Worm (Caenorhabditis elegans) whole organism, midembryonic: ENCODE measurements around the gene F14D2.11.

ENCODE experiments used
- T22C8.4 ChIP-seq: fragments of 200-800 bp; sonication (Bioruptor generic); IDR thresholded peaks from 2 replicates; pipeline ENCODE4 v1.3.6; 2022; ENCODE audit warnings: missing genetic modification characterization, missing compliant biosample characterization
- cog-1 ChIP-seq: sonication (generic microtip); optimal IDR thresholded peaks from 2 replicates; lab custom pipeline; 2016; ENCODE audit warnings: missing genetic modification characterization, missing compliant biosample characterization
- flt-1 ChIP-seq: fragments of 200-800 bp; sonication (Bioruptor generic); IDR thresholded peaks from 2 replicates; pipeline ENCODE4 v1.3.6; 2022; ENCODE audit warnings: missing genetic modification characterization, missing compliant biosample characterization
- klf-2 ChIP-seq: fragments of 200-800 bp; sonication (Bioruptor generic); conservative IDR thresholded peaks from 2 replicates; pipeline ENCODE4 v1.3.6; 2022; ENCODE audit warnings: missing genetic modification reagents, missing genetic modification characterization, missing compliant biosample characterization
- med-1 ChIP-seq: sonication (generic microtip); optimal IDR thresholded peaks from 2 replicates; lab custom pipeline; 2017; ENCODE audit warnings: missing genetic modification characterization, mild to moderate bottlenecking, missing compliant biosample characterization, antibody characterized with exemption, missing genetic modification reagents; ENCODE audit not compliant: insufficient read depth
- ref-1 ChIP-seq: fragments of 200-800 bp; sonication (Bioruptor generic); conservative IDR thresholded peaks from 2 replicates; pipeline ENCODE4 v1.3.6; 2022; ENCODE audit warnings: missing genetic modification reagents, missing genetic modification characterization, missing compliant biosample characterization
- tab-1 ChIP-seq: fragments of 200-800 bp; sonication (Bioruptor generic); IDR thresholded peaks from 2 replicates; pipeline ENCODE4 v1.3.6; 2022; ENCODE audit warnings: missing genetic modification characterization, missing compliant biosample characterization
- ztf-23 ChIP-seq: fragments of 200-800 bp; sonication (Bioruptor generic); IDR thresholded peaks from 2 replicates; pipeline ENCODE4 v1.3.6; 2022; ENCODE audit warnings: missing genetic modification reagents, missing genetic modification characterization, missing compliant biosample characterization
- ztf-29 ChIP-seq: fragments of 200-800 bp; sonication (Bioruptor generic); IDR thresholded peaks from 2 replicates; pipeline ENCODE4 v1.3.6; 2022; ENCODE audit warnings: missing genetic modification reagents, missing genetic modification characterization, missing compliant biosample characterization

DNA sequence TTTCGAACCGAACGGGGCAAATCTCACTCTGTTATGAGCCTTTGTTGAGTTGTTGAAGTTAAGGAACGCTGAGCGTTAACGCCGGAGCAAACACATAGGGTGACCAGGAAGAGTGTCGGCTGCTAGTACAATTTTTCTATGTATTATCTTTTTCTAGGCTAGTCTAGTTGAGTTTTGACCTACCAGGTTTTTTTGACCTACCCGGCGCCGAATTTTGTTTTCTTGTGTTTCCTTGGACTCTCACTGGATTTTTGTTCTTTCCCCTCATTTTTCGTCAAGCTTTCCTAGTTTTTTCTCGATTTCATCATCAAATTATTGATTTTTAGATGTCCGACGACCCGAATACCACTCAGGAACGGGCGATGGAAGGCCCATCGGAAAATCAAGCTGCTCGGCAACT, 39.6 kb upstream of the F14D2.11 start, which contains the start of gene T06D4.1:
- TF ChIP-seq tab-1 (GFP tag; lab: Robert Waterston, UW) (no peak), klf-2 (GFP tag; lab: Robert Waterston, UW) (no peak), cog-1 (tag; lab: Kevin White, UChicago) (no peak), ref-1 (no peak), flt-1 (GFP tag; lab: Robert Waterston, UW) (no peak), T22C8.4 (no peak), med-1 (no peak), ztf-23 (GFP tag; lab: Robert Waterston, UW) (no peak), ztf-29 (GFP tag; lab: Robert Waterston, UW) (no peak)
